Worm (Caenorhabditis elegans) whole organism, young adult: ENCODE data around the gene fbxa-176.
A peak's percentile ranks its signal among the peaks of the same experiment; 100 is the strongest.

Experiments
- B0035.1 ChIP-seq: sonication (generic microtip); optimal IDR thresholded peaks from 2 replicates; lab custom pipeline; 2016; ENCODE audit warnings: missing genetic modification characterization, mild to moderate bottlenecking, missing compliant biosample characterization, missing genotype, missing genetic modification reagents
- B0261.1 ChIP-seq: sonication (generic microtip); optimal IDR thresholded peaks from 2 replicates; lab custom pipeline; 2016; ENCODE audit warnings: mild to moderate bottlenecking, missing genetic modification characterization, moderate library complexity, missing compliant biosample characterization
- C17E4.6 ChIP-seq: fragments of 200-800 bp; sonication (Bioruptor generic); IDR thresholded peaks from 2 replicates; pipeline ENCODE4 v1.3.6; 2022; ENCODE audit warnings: missing genetic modification reagents, missing genetic modification characterization, missing compliant biosample characterization
- F10E7.11 ChIP-seq: sonication (generic microtip); optimal IDR thresholded peaks from 2 replicates; lab custom pipeline; 2017; ENCODE audit warnings: mild to moderate bottlenecking, missing genetic modification characterization, moderate library complexity, missing compliant biosample characterization
- F37B4.10 ChIP-seq: fragments of 200-800 bp; sonication (Bioruptor generic); IDR thresholded peaks from 2 replicates; pipeline ENCODE4 v1.3.6; 2022; ENCODE audit warnings: missing genetic modification characterization, missing compliant biosample characterization
- F57C9.4 ChIP-seq: sonication (generic microtip); optimal IDR thresholded peaks from 2 replicates; lab custom pipeline; 2017; ENCODE audit warnings: mild to moderate bottlenecking, missing genetic modification characterization, missing compliant biosample characterization
- K12H6.12 ChIP-seq: fragments of 200-800 bp; sonication (Bioruptor generic); optimal IDR thresholded peaks from 2 replicates; lab custom pipeline; 2018; ENCODE audit warnings: mild to moderate bottlenecking, missing genetic modification characterization, missing compliant biosample characterization
- Y53G8AR.9 ChIP-seq: fragments of 200-800 bp; sonication (Bioruptor generic); conservative IDR thresholded peaks from 2 replicates; pipeline ENCODE4 v1.3.6; 2022; ENCODE audit warnings: missing genetic modification reagents, missing genetic modification characterization, missing compliant biosample characterization
- Y67H2A.10 ChIP-seq: fragments of 200-800 bp; sonication (Bioruptor generic); conservative IDR thresholded peaks from 2 replicates; pipeline ENCODE4 v1.3.6; 2022; ENCODE audit warnings: missing genetic modification reagents, missing genetic modification characterization, missing compliant biosample characterization
- ZK185.1 ChIP-seq: sonication (generic microtip); optimal IDR thresholded peaks from 2 replicates; lab custom pipeline; 2016; ENCODE audit warnings: mild to moderate bottlenecking, missing genetic modification characterization, missing compliant biosample characterization; ENCODE audit not compliant: poor library complexity, severe bottlenecking
- attf-5 ChIP-seq: fragments of 200-800 bp; sonication (Bioruptor generic); optimal IDR thresholded peaks from 2 replicates; lab custom pipeline; 2018; ENCODE audit warnings: mild to moderate bottlenecking, missing genetic modification characterization, missing compliant biosample characterization
- attf-6 ChIP-seq: fragments of 200-800 bp; sonication (Bioruptor generic); IDR thresholded peaks from 2 replicates; pipeline ENCODE4 v1.3.6; 2022; ENCODE audit warnings: missing genetic modification reagents, missing genetic modification characterization, missing compliant biosample characterization
- cebp-1 ChIP-seq, 2 experiments: fragments of 200-800 bp in 1 of 2; sonication (Bioruptor generic) in 1 of 2; sonication (generic microtip) in 1 of 2; IDR thresholded peaks in 1 of 2; optimal IDR thresholded peaks in 1 of 2; 2 replicates each; pipeline versions ENCODE4 v1.3.6 to Lab custom; 2017 to 2022; ENCODE audit warnings: missing compliant biosample characterization in 2 of 2, missing genetic modification characterization in 2 of 2, mild to moderate bottlenecking in 1 of 2, missing genetic modification reagents in 1 of 2, moderate library complexity in 1 of 2
- ceh-100 ChIP-seq: fragments of 200-800 bp; sonication (Bioruptor generic); IDR thresholded peaks from 2 replicates; pipeline ENCODE4 v1.3.6; 2022; ENCODE audit warnings: missing genetic modification reagents, missing genetic modification characterization, missing compliant biosample characterization
- ceh-27 ChIP-seq: fragments of 200-800 bp; sonication (Bioruptor generic); optimal IDR thresholded peaks from 2 replicates; lab custom pipeline; 2018; ENCODE audit warnings: mild to moderate bottlenecking, missing genetic modification characterization, moderate library complexity, missing compliant biosample characterization
- dox-1 ChIP-seq: fragments of 200-800 bp; sonication (Bioruptor generic); IDR thresholded peaks from 2 replicates; pipeline ENCODE4 v1.3.6; 2022; ENCODE audit warnings: missing genetic modification reagents, missing genetic modification characterization, missing compliant biosample characterization
- dpl-1 ChIP-seq: fragments of 150-350 bp; optimal IDR thresholded peaks from 2 replicates; lab custom pipeline; 2014; ENCODE audit warnings: missing biosample characterization, missing genetic modification reagents, missing genetic modification characterization
- egrh-3 ChIP-seq: fragments of 200-800 bp; sonication (Bioruptor generic); IDR thresholded peaks from 2 replicates; pipeline ENCODE4 v1.3.6; 2022; ENCODE audit warnings: missing genetic modification reagents, missing genetic modification characterization, missing compliant biosample characterization
- ets-4 ChIP-seq: fragments of 200-800 bp; sonication (Bioruptor generic); optimal IDR thresholded peaks from 2 replicates; lab custom pipeline; 2018; ENCODE audit warnings: mild to moderate bottlenecking, missing genetic modification characterization, missing compliant biosample characterization
- fkh-3 ChIP-seq: sonication (generic microtip); optimal IDR thresholded peaks from 2 replicates; lab custom pipeline; 2016; ENCODE audit warnings: mild to moderate bottlenecking, missing genetic modification characterization, missing compliant biosample characterization
- hrde-1 ChIP-seq: sonication (generic microtip); optimal IDR thresholded peaks from 2 replicates; lab custom pipeline; 2016; ENCODE audit warnings: missing genetic modification characterization, mild to moderate bottlenecking, missing compliant biosample characterization, moderate library complexity, missing genotype, missing genetic modification reagents, borderline replicate concordance
- lin-26 ChIP-seq: fragments of 200-800 bp; sonication (Bioruptor generic); IDR thresholded peaks from 2 replicates; pipeline ENCODE4 v1.3.6; 2022; ENCODE audit warnings: missing genetic modification reagents, missing genetic modification characterization, missing compliant biosample characterization
- madf-6 ChIP-seq: fragments of 200-800 bp; sonication (Bioruptor generic); IDR thresholded peaks from 2 replicates; pipeline ENCODE4 v1.3.6; 2022; ENCODE audit warnings: missing genetic modification reagents, missing genetic modification characterization, missing compliant biosample characterization
- nfya-2 ChIP-seq: fragments of 200-800 bp; sonication (Bioruptor generic); IDR thresholded peaks from 2 replicates; pipeline ENCODE4 v1.3.6; 2022; ENCODE audit warnings: missing genetic modification reagents, missing genetic modification characterization, missing compliant biosample characterization
- nfyb-1 ChIP-seq: fragments of 200-800 bp; sonication (Bioruptor generic); IDR thresholded peaks from 2 replicates; pipeline ENCODE4 v1.3.6; 2022; ENCODE audit warnings: missing genetic modification reagents, missing genetic modification characterization, missing compliant biosample characterization
- nhr-120 ChIP-seq: fragments of 200-800 bp; sonication (Bioruptor generic); IDR thresholded peaks from 2 replicates; pipeline ENCODE4 v1.3.6; 2022; ENCODE audit warnings: missing genetic modification characterization, missing compliant biosample characterization
- nhr-80 ChIP-seq: sonication (generic microtip); optimal IDR thresholded peaks from 2 replicates; lab custom pipeline; 2016; ENCODE audit warnings: missing genetic modification characterization, missing compliant biosample characterization
- nhr-90 ChIP-seq: sonication (generic microtip); optimal IDR thresholded peaks from 2 replicates; lab custom pipeline; 2016; ENCODE audit warnings: missing genotype, mild to moderate bottlenecking, missing genetic modification characterization, missing compliant biosample characterization
- pha-4 ChIP-seq: fragments of 150-350 bp; sonication (generic microtip); optimal IDR thresholded peaks from 2 replicates; lab custom pipeline; 2014; ENCODE audit warnings: missing biosample characterization, missing genetic modification reagents, missing genetic modification characterization
- rcor-1 ChIP-seq: fragments of 200-800 bp; sonication (Bioruptor generic); IDR thresholded peaks from 2 replicates; pipeline ENCODE4 v1.3.6; 2022; ENCODE audit warnings: missing genetic modification reagents, missing genetic modification characterization, missing compliant biosample characterization
- repo-1 ChIP-seq: sonication (generic microtip); optimal IDR thresholded peaks from 2 replicates; lab custom pipeline; 2017; ENCODE audit warnings: mild to moderate bottlenecking, missing genetic modification characterization, missing compliant biosample characterization
- rpc-1 ChIP-seq, 2 experiments: fragments of 150-350 bp in 1 of 2; sonication (generic microtip) in 1 of 2; optimal IDR thresholded peaks; 2 replicates each; lab custom pipeline; 2014 to 2018; ENCODE audit warnings: missing biosample characterization in 1 of 2, missing genetic modification characterization in 1 of 2, missing genetic modification reagents in 1 of 2, missing genotype in 1 of 2
- sea-2 ChIP-seq: fragments of 200-800 bp; sonication (Bioruptor generic); IDR thresholded peaks from 2 replicates; pipeline ENCODE4 v1.3.6; 2022; ENCODE audit warnings: missing genetic modification characterization, missing compliant biosample characterization
- tbp1 ChIP-seq: fragments of 200-800 bp; sonication (Bioruptor generic); optimal IDR thresholded peaks from 2 replicates; lab custom pipeline; 2018; ENCODE audit warnings: mild to moderate bottlenecking, missing genetic modification characterization, missing compliant biosample characterization
- tlf-1 ChIP-seq: fragments of 200-800 bp; sonication (Bioruptor generic); optimal IDR thresholded peaks from 2 replicates; lab custom pipeline; 2018; ENCODE audit warnings: mild to moderate bottlenecking, missing genetic modification characterization, missing compliant biosample characterization
- unc-130 ChIP-seq: sonication (generic microtip); optimal IDR thresholded peaks from 2 replicates; lab custom pipeline; 2016; ENCODE audit warnings: missing genetic modification reagents, missing genetic modification characterization, missing compliant biosample characterization
- unc-62 ChIP-seq: fragments of 150-350 bp; optimal IDR thresholded peaks from 2 replicates; lab custom pipeline; 2014; ENCODE audit warnings: missing biosample characterization, missing genetic modification reagents, missing genetic modification characterization
- zfh-2 ChIP-seq: fragments of 200-800 bp; sonication (Bioruptor generic); conservative IDR thresholded peaks from 2 replicates; pipeline ENCODE4 v1.3.6; 2022; ENCODE audit warnings: missing genetic modification reagents, missing genetic modification characterization, missing compliant biosample characterization
- ztf-18 ChIP-seq: sonication (generic microtip); optimal IDR thresholded peaks from 2 replicates; lab custom pipeline; 2016; ENCODE audit warnings: missing genotype, mild to moderate bottlenecking, missing genetic modification characterization, missing compliant biosample characterization
- ztf-25 ChIP-seq: fragments of 200-800 bp; sonication (Bioruptor generic); IDR thresholded peaks from 2 replicates; pipeline ENCODE4 v1.3.6; 2022; ENCODE audit warnings: missing genetic modification reagents, missing genetic modification characterization, missing compliant biosample characterization
- ztf-28 ChIP-seq: fragments of 200-800 bp; sonication (Bioruptor generic); IDR thresholded peaks from 2 replicates; pipeline ENCODE4 v1.3.6; 2022; ENCODE audit warnings: missing genetic modification reagents, missing genetic modification characterization, missing compliant biosample characterization

The fbxa-176 gene

ce11 chrV:17512763-17513162 is 36.7 kb upstream of the fbxa-176 start:
- TF ChIP-seq zfh-2 (GFP tag; lab: Robert Waterston, UW): peak; percentile 70; the same call in 1 of the 2 replicates
- TF ChIP-seq unc-130 (GFP tag; lab: Kevin White, UChicago): no peak
- no peak for TF ChIP-seq dpl-1 (GFP tag; lab: Kevin White, UChicago)
- 0 out of 2 replicates have a peak, but pooled peaks have one; percentile 18 for TF ChIP-seq ztf-28 (GFP tag; lab: Robert Waterston, UW)
- no peak for TF ChIP-seq ceh-100 (GFP tag; lab: Robert Waterston, UW)
- TF ChIP-seq unc-62: no peak
- no peak for TF ChIP-seq lin-26
- TF ChIP-seq Y53G8AR.9: no peak
- TF ChIP-seq attf-5: no peak

DNA sequence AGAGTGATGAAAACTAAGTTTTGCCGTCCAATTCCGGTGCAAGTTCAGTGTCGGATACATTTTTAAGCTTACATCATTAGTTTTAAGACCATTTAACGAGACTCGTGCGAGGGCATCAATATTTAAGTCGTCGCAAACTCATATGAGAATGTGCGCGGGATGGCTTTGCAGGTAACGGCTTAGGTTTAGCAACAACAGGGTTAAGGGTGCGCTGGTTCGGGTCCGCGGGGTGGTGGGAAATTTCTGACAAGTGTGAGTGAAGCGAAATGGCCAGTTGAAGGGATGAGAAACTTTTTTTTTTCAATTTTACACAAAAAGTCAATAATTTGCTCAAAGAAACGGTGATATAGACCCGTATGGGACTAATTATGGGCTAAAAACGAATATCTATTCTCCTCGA is 35.6 kb upstream of the fbxa-176 start:
- TF ChIP-seq repo-1 (tag; lab: Kevin White, UChicago) (no peak), C17E4.6 (no peak), nhr-90 (tag; lab: Kevin White, UChicago) (no peak), sea-2 (GFP tag; lab: Robert Waterston, UW) (no peak), B0261.1 (tag; lab: Kevin White, UChicago) (peak; percentile 44), ets-4 (no peak), nhr-80 (tag; lab: Kevin White, UChicago) (no peak), hrde-1 (tag; lab: Kevin White, UChicago) (peak; percentile 50), ztf-18 (tag; lab: Kevin White, UChicago) (peak; percentile 25), ZK185.1 (no peak), pha-4 (tag; lab: Kevin White, UChicago) (no peak), tlf-1 (GFP tag; lab: Kevin White, UChicago) (no peak), tbp1 (peak; percentile 73), madf-6 (0 out of 2 replicates have a peak, but pooled peaks have one; percentile 27), nfyb-1 (GFP tag; lab: Robert Waterston, UW) (no peak), attf-5 (no peak), attf-6 (GFP tag; lab: Robert Waterston, UW) (peak; percentile 67; the same call in 1 of the 2 replicates), rcor-1 (GFP tag; lab: Robert Waterston, UW) (no peak), F10E7.11 (tag; lab: Kevin White, UChicago) (no peak), fkh-3 (tag; lab: Kevin White, UChicago) (no peak), dpl-1 (GFP tag; lab: Kevin White, UChicago) (no peak), F57C9.4 (tag; lab: Kevin White, UChicago) (no peak), lin-26 (peak; percentile 64; the same call in 1 of the 2 replicates), dox-1 (GFP tag; lab: Robert Waterston, UW) (no peak), ztf-25 (GFP tag; lab: Robert Waterston, UW) (0 out of 2 replicates have a peak, but pooled peaks have one; percentile 50), rpc-1 (optimal IDR thresholded peaks at IDR 0.05; lab: Kevin White, UChicago) (peak; percentile 47), rpc-1 (tag; optimal IDR thresholded peaks at IDR 0.05; lab: Kevin White, UChicago) (peak; percentile 79), nhr-120 (GFP tag; lab: Robert Waterston, UW) (no peak)
- TF ChIP-seq, all 124 proteins: peak for 9

- TF ChIP-seq attf-6 (GFP tag; lab: Robert Waterston, UW) (no peak), cebp-1 (GFP tag; IDR thresholded peaks at IDR 0.05; lab: Robert Waterston, UW) (no peak), cebp-1 (tag; optimal IDR thresholded peaks at IDR 0.05; lab: Kevin White, UChicago) (no peak), egrh-3 (GFP tag; lab: Robert Waterston, UW) (no peak), K12H6.12 (tag; lab: Kevin White, UChicago) (no peak), nfya-2 (no peak), attf-5 (no peak), Y53G8AR.9 (no peak), ceh-27 (no peak), fkh-3 (tag; lab: Kevin White, UChicago) (no peak), ets-4 (no peak), B0035.1 (tag; lab: Kevin White, UChicago) (no peak), Y67H2A.10 (no peak), tbp1 (no peak), F37B4.10 (GFP tag; lab: Robert Waterston, UW) (no peak)
- TF ChIP-seq, all 124 proteins: peak for 0
These were observed 28.7 kb upstream of the fbxa-176 start, which contains the start of gene fbxa-136 for ce11 chrV:17520735-17521134. TSS of gene fbxa-136 (plus strand) at chrV:17521035.
